Worm (Caenorhabditis elegans): ENCODE data around the gene Y67A10A.7.

Y67A10A.7 gene

ce11 chrIV:14413386-14413785 lies 39.5 kb downstream of the Y67A10A.7 start (continued):
- TF ChIP-seq ceh-28 (tag; optimal IDR thresholded peaks at IDR 0.05) (no peak), jun-1 (tag; optimal IDR thresholded peaks at IDR 0.05) (no peak), ces-1 (GFP tag; optimal IDR thresholded peaks at IDR 0.05) (no peak), nhr-28 (tag; optimal IDR thresholded peaks at IDR 0.05) (peak; percentile 50), daf-8 (GFP tag; IDR thresholded peaks at IDR 0.05) (no peak), dmd-8 (GFP tag; IDR thresholded peaks at IDR 0.05) (no peak), madf-9 (GFP tag; conservative IDR thresholded peaks at IDR 0.05) (no peak), zfp-2 (tag; optimal IDR thresholded peaks at IDR 0.05) (no peak), arid-1 (GFP tag; conservative IDR thresholded peaks at IDR 0.05) (no peak), snpc-1.2 (GFP tag; IDR thresholded peaks at IDR 0.05) (no peak), spr-1 (tag; optimal IDR thresholded peaks at IDR 0.05) (no peak), mxl-3 (GFP tag; optimal IDR thresholded peaks at IDR 0.05) (peak; percentile 46), unc-39 (tag; optimal IDR thresholded peaks at IDR 0.05) (no peak), ztf-11 (tag; optimal IDR thresholded peaks at IDR 0.05) (no peak), lin-29 (GFP tag; IDR thresholded peaks at IDR 0.05) (no peak), ZK337.2 (GFP tag; IDR thresholded peaks at IDR 0.05) (no peak), ceh-82 (tag; optimal IDR thresholded peaks at IDR 0.05) (no peak), tra-1 (GFP tag; IDR thresholded peaks at IDR 0.05) (peak; percentile 48; the same call in 1 of the 2 replicates), ama-1 (optimal IDR thresholded peaks at IDR 0.05) (no peak), lir-3 (tag; optimal IDR thresholded peaks at IDR 0.05) (no peak), nhr-102 (tag; optimal IDR thresholded peaks at IDR 0.05) (peak; percentile 56), Y48G9A.11 (GFP tag; IDR thresholded peaks at IDR 0.05) (no peak), lin-39 (tag; optimal IDR thresholded peaks at IDR 0.05) (no peak), php-3 (GFP tag; IDR thresholded peaks at IDR 0.05) (peak; percentile 93), saeg-2 (GFP tag; IDR thresholded peaks at IDR 0.05) (no peak), hlh-30 (tag; optimal IDR thresholded peaks at IDR 0.05; ENCODE audit: insufficient read depth) (peak; percentile 86), Y75B8A.6 (GFP tag; IDR thresholded peaks at IDR 0.05) (no peak), F37D6.2 (tag; optimal IDR thresholded peaks at IDR 0.05) (no peak), nhr-6 (tag; optimal IDR thresholded peaks at IDR 0.05) (peak; percentile 32), lin-1 (GFP tag; IDR thresholded peaks at IDR 0.05) (peak; percentile 67), snpc-4 (tag; optimal IDR thresholded peaks at IDR 0.05) (no peak), lin-13 (GFP tag; optimal IDR thresholded peaks at IDR 0.05) (no peak), mes-2 (tag; optimal IDR thresholded peaks at IDR 0.05; ENCODE audit: poor library complexity, severe bottlenecking) (no peak), hif-1 (tag; optimal IDR thresholded peaks at IDR 0.05) (no peak), F44E2.7 (GFP tag; IDR thresholded peaks at IDR 0.05) (no peak), lin-15B (tag; optimal IDR thresholded peaks at IDR 0.05) (no peak), aha-1 (tag) (peak; percentile 58), skn-1 (tag; optimal IDR thresholded peaks at IDR 0.05) (no peak), nhr-237 (tag; optimal IDR thresholded peaks at IDR 0.05) (no peak), F49E8.2 (tag; optimal IDR thresholded peaks at IDR 0.05; ENCODE audit: borderline replicate concordance) (no peak), dmd-9 (GFP tag; IDR thresholded peaks at IDR 0.05) (no peak), nhr-111 (GFP tag; optimal IDR thresholded peaks at IDR 0.05) (no peak), daf-16 (GFP tag; optimal IDR thresholded peaks at IDR 0.05) (peak in 1 of 2 experiments; percentile 58), daf-16 (tag; optimal IDR thresholded peaks at IDR 0.05) (peak; percentile 94), nhr-10 (tag; optimal IDR thresholded peaks at IDR 0.05) (no peak), nhr-25 (tag; optimal IDR thresholded peaks at IDR 0.05; ENCODE audit: borderline replicate concordance, insufficient read depth) (no peak), lsy-2 (tag; optimal IDR thresholded peaks at IDR 0.05) (no peak), T26A8.4 (GFP tag; IDR thresholded peaks at IDR 0.05) (no peak), nhr-76 (tag; optimal IDR thresholded peaks at IDR 0.05) (no peak), unc-62 (GFP tag; optimal IDR thresholded peaks at IDR 0.05 in 1 of 2) (peak in 1 of 2 experiments; percentile 63), unc-62 (tag; optimal IDR thresholded peaks at IDR 0.05) (no peak), gei-8 (GFP tag; optimal IDR thresholded peaks at IDR 0.05) (no peak), D1046.2 (GFP tag; IDR thresholded peaks at IDR 0.05) (no peak)

Data from whole organism, L4 larva.